5 fruit fly cellular contexts compared by ENCODE assay signal in genomic region chr3L:5139312-5139711, dm6.
TF ChIP-seq lines count a peak whose summit lies in the region.

TSS of gene Tcs5 (minus strand) at chr3L:5139395.
TSS of gene CHMP2B (plus strand) at chr3L:5139619.

- TF ChIP-seq CTCF in whole organism, embryonic (GFP tag; optimal IDR thresholded peaks at IDR 0.05; lab: Kevin White, UChicago), result peak; percentile 77

TF ChIP-seq in whole organism, adult, 20 proteins besides CTCF, POLR2A, EP300 and RAD21 (continues in another document):
- TF ChIP-seq Crg-1 (GFP tag; optimal IDR thresholded peaks at IDR 0.05; lab: Kevin White, UChicago), result peak; percentile 100
- TF ChIP-seq toe (GFP tag; optimal IDR thresholded peaks at IDR 0.05; lab: Kevin White, UChicago), result peak; percentile 100
- peak; percentile 100 for TF ChIP-seq bab1 (GFP tag; optimal IDR thresholded peaks at IDR 0.05; lab: Kevin White, UChicago)
- TF ChIP-seq cic (GFP tag; optimal IDR thresholded peaks at IDR 0.05; lab: Kevin White, UChicago), result peak; percentile 93
- peak; percentile 100 for TF ChIP-seq Hr96 (GFP tag; optimal IDR thresholded peaks at IDR 0.05; lab: Kevin White, UChicago)
- peak; percentile 96 for TF ChIP-seq pad (GFP tag; optimal IDR thresholded peaks at IDR 0.05; lab: Kevin White, UChicago)
- TF ChIP-seq tj (GFP tag; optimal IDR thresholded peaks at IDR 0.05; lab: Kevin White, UChicago), result peak; percentile 96
- TF ChIP-seq cnc (optimal IDR thresholded peaks at IDR 0.05; lab: Kevin White, UChicago), result no peak
- peak; percentile 99 for TF ChIP-seq ovo (GFP tag; optimal IDR thresholded peaks at IDR 0.05; lab: Kevin White, UChicago)
- peak; percentile 100 for TF ChIP-seq CG5204 (GFP tag; optimal IDR thresholded peaks at IDR 0.05; lab: Kevin White, UChicago)
- peak; percentile 100 for TF ChIP-seq CG12768 (GFP tag; optimal IDR thresholded peaks at IDR 0.05; lab: Kevin White, UChicago)
- peak; percentile 100 for TF ChIP-seq CG7101 (tag; optimal IDR thresholded peaks at IDR 0.05; lab: Kevin White, UChicago)
- peak; percentile 100 for TF ChIP-seq CG7045 (GFP tag; optimal IDR thresholded peaks at IDR 0.05; lab: Kevin White, UChicago)
- TF ChIP-seq CG33017 (tag; optimal IDR thresholded peaks at IDR 0.05; lab: Kevin White, UChicago), result peak; percentile 100
- peak; percentile 99 for TF ChIP-seq Mnt (GFP tag; optimal IDR thresholded peaks at IDR 0.05; lab: Kevin White, UChicago)
- TF ChIP-seq kay (GFP tag; lab: Kevin White, UChicago; ENCODE audit: borderline replicate concordance), result no peak
- peak; percentile 99 for TF ChIP-seq CG14711 (tag; optimal IDR thresholded peaks at IDR 0.05; lab: Kevin White, UChicago)
- peak; percentile 100 for TF ChIP-seq CG1620 (GFP tag; optimal IDR thresholded peaks at IDR 0.05; lab: Kevin White, UChicago)

TF ChIP-seq in whole organism, embryonic, 481 proteins besides CTCF, POLR2A, EP300 and RAD21 (continues in another document):
- TF ChIP-seq gem (tag; optimal IDR thresholded peaks at IDR 0.05; lab: Kevin White, UChicago) (peak; percentile 100), CG16779 (GFP tag; IDR thresholded peaks at IDR 0.05; lab: Robert Waterston, UW) (peak; percentile 100), dpn (GFP tag; optimal IDR thresholded peaks at IDR 0.05; lab: Kevin White, UChicago) (peak; percentile 100), D19A (tag; optimal IDR thresholded peaks at IDR 0.05; lab: Kevin White, UChicago) (peak; percentile 97), CG14667 (GFP tag; IDR thresholded peaks at IDR 0.05; lab: Robert Waterston, UW) (peak; percentile 100), seq (GFP tag; IDR thresholded peaks at IDR 0.05; lab: Robert Waterston, UW) (peak; percentile 100), CG14860 (GFP tag; IDR thresholded peaks at IDR 0.05; lab: Robert Waterston, UW; ENCODE audit: partially characterized antibody) (no peak), ranshi (GFP tag; IDR thresholded peaks at IDR 0.05; lab: Robert Waterston, UW) (peak; percentile 100), CG15696 (tag; optimal IDR thresholded peaks at IDR 0.05; lab: Kevin White, UChicago) (peak; percentile 100), kni (GFP tag; optimal IDR thresholded peaks at IDR 0.05; lab: Kevin White, UChicago) (peak; percentile 98), ato (GFP tag; IDR thresholded peaks at IDR 0.05; lab: Robert Waterston, UW; ENCODE audit: partially characterized antibody) (no peak), prd (optimal IDR thresholded peaks at IDR 0.05; lab: Kevin White, UChicago) (no peak), prd (GFP tag; IDR thresholded peaks at IDR 0.05; lab: Robert Waterston, UW) (peak; percentile 100), CG13287 (GFP tag; IDR thresholded peaks at IDR 0.05; lab: Robert Waterston, UW; ENCODE audit: partially characterized antibody) (peak; percentile 47; the same call in 1 of the 2 replicates), HmgZ (tag; optimal IDR thresholded peaks at IDR 0.05; lab: Kevin White, UChicago) (peak; percentile 100), CG31388 (GFP tag; optimal IDR thresholded peaks at IDR 0.05; lab: Kevin White, UChicago) (peak; percentile 99), trh (GFP tag; optimal IDR thresholded peaks at IDR 0.05; lab: Kevin White, UChicago) (peak; percentile 100), slou (GFP tag; optimal IDR thresholded peaks at IDR 0.05; lab: Kevin White, UChicago) (peak; percentile 99)

TF ChIP-seq in whole organism, prepupa, 60 proteins besides CTCF, POLR2A, EP300 and RAD21 (continues in another document):
- TF ChIP-seq cyc (GFP tag; optimal IDR thresholded peaks at IDR 0.05; lab: Kevin White, UChicago) (peak; percentile 100), spab (GFP tag; optimal IDR thresholded peaks at IDR 0.05; lab: Kevin White, UChicago) (peak; percentile 100), ss (GFP tag; optimal IDR thresholded peaks at IDR 0.05; lab: Kevin White, UChicago) (peak; percentile 82 to 99), CG3032 (tag; optimal IDR thresholded peaks at IDR 0.05; lab: Kevin White, UChicago) (peak; percentile 100), CG8119 (GFP tag; IDR thresholded peaks at IDR 0.05; lab: Robert Waterston, UW) (peak; percentile 99), CG4318 (GFP tag; optimal IDR thresholded peaks at IDR 0.05; lab: Kevin White, UChicago) (peak; percentile 100), fkh (GFP tag; optimal IDR thresholded peaks at IDR 0.05; lab: Kevin White, UChicago) (peak; percentile 97), Smox (GFP tag; optimal IDR thresholded peaks at IDR 0.05; lab: Kevin White, UChicago) (peak; percentile 100), salr (GFP tag; optimal IDR thresholded peaks at IDR 0.05; lab: Kevin White, UChicago) (peak; percentile 100), CG11762 (GFP tag; optimal IDR thresholded peaks at IDR 0.05; lab: Kevin White, UChicago; ENCODE audit: insufficient read depth) (peak; percentile 100), Hr4 (GFP tag; optimal IDR thresholded peaks at IDR 0.05; lab: Kevin White, UChicago) (peak; percentile 100), CG10631 (GFP tag; optimal IDR thresholded peaks at IDR 0.05; lab: Kevin White, UChicago) (peak; percentile 100), CG6854 (GFP tag; optimal IDR thresholded peaks at IDR 0.05; lab: Kevin White, UChicago) (peak; percentile 99), CG32006 (GFP tag; optimal IDR thresholded peaks at IDR 0.05; lab: Kevin White, UChicago) (peak; percentile 100), Gug (GFP tag; IDR thresholded peaks at IDR 0.05; lab: Robert Waterston, UW) (peak; percentile 100), Eip93F (GFP tag; optimal IDR thresholded peaks at IDR 0.05; lab: Kevin White, UChicago) (peak; percentile 99), CG6163 (GFP tag; IDR thresholded peaks at IDR 0.05; lab: Robert Waterston, UW) (peak; percentile 100), dsx (GFP tag; optimal IDR thresholded peaks at IDR 0.05; lab: Kevin White, UChicago; ENCODE audit: poor library complexity, severe bottlenecking) (peak; percentile 99)

TF ChIP-seq in whole organism, pupa, 21 proteins besides CTCF, POLR2A, EP300 and RAD21:
- TF ChIP-seq CG15710 (tag; optimal IDR thresholded peaks at IDR 0.05; lab: Kevin White, UChicago) (peak; percentile 100), EcR (GFP tag; optimal IDR thresholded peaks at IDR 0.05; lab: Kevin White, UChicago) (peak; percentile 71), CG8301 (tag; optimal IDR thresholded peaks at IDR 0.05; lab: Kevin White, UChicago) (peak; percentile 100), CG8159 (tag; optimal IDR thresholded peaks at IDR 0.05; lab: Kevin White, UChicago) (peak; percentile 100), Pif1A (GFP tag; optimal IDR thresholded peaks at IDR 0.05; lab: Kevin White, UChicago) (peak; percentile 100), Ets98B (GFP tag; IDR thresholded peaks at IDR 0.05; lab: Robert Waterston, UW) (peak; percentile 100), fd96Ca (GFP tag; IDR thresholded peaks at IDR 0.05; lab: Robert Waterston, UW) (peak; percentile 100), CG10348 (GFP tag; IDR thresholded peaks at IDR 0.05; lab: Robert Waterston, UW) (peak; percentile 100), Snoo (tag; optimal IDR thresholded peaks at IDR 0.05; lab: Kevin White, UChicago) (peak; percentile 100), CG13204 (GFP tag; optimal IDR thresholded peaks at IDR 0.05; lab: Kevin White, UChicago) (peak; percentile 98), CG14655 (GFP tag; optimal IDR thresholded peaks at IDR 0.05; lab: Kevin White, UChicago) (peak; percentile 100), D1 (tag; optimal IDR thresholded peaks at IDR 0.05; lab: Kevin White, UChicago) (no peak), CG12605 (GFP tag; IDR thresholded peaks at IDR 0.05; lab: Robert Waterston, UW) (peak; percentile 100), CG4496 (GFP tag; IDR thresholded peaks at IDR 0.05; lab: Robert Waterston, UW) (peak; percentile 100), CG32121 (GFP tag; IDR thresholded peaks at IDR 0.05; lab: Robert Waterston, UW) (peak; percentile 100), CG17806 (tag; optimal IDR thresholded peaks at IDR 0.05; lab: Kevin White, UChicago) (peak; percentile 100), gl (tag; optimal IDR thresholded peaks at IDR 0.05; lab: Kevin White, UChicago) (peak; percentile 99), CG34367 (tag; optimal IDR thresholded peaks at IDR 0.05; lab: Kevin White, UChicago) (peak; percentile 100), CG9948 (tag; optimal IDR thresholded peaks at IDR 0.05; lab: Kevin White, UChicago) (peak; percentile 100), Pif1B (GFP tag; optimal IDR thresholded peaks at IDR 0.05; lab: Kevin White, UChicago) (peak; percentile 100), rn (GFP tag; IDR thresholded peaks at IDR 0.05; lab: Robert Waterston, UW) (peak; percentile 100)

TF ChIP-seq in whole organism, wandering third instar larva, 38 proteins besides CTCF, POLR2A, EP300 and RAD21 (continues in another document):
- TF ChIP-seq sage (GFP tag; optimal IDR thresholded peaks at IDR 0.05; lab: Kevin White, UChicago) (peak; percentile 99), Dif (GFP tag; optimal IDR thresholded peaks at IDR 0.05; lab: Kevin White, UChicago; ENCODE audit: partially characterized antibody) (no peak), usp (GFP tag; optimal IDR thresholded peaks at IDR 0.05; lab: Kevin White, UChicago) (no peak), N (GFP tag; optimal IDR thresholded peaks at IDR 0.05; lab: Kevin White, UChicago) (no peak), Hnf4 (GFP tag; optimal IDR thresholded peaks at IDR 0.05; lab: Kevin White, UChicago) (peak; percentile 100), GATAd (GFP tag; optimal IDR thresholded peaks at IDR 0.05; lab: Kevin White, UChicago) (peak; percentile 100), jim (GFP tag; optimal IDR thresholded peaks at IDR 0.05; lab: Kevin White, UChicago) (peak; percentile 95), lola (GFP tag; optimal IDR thresholded peaks at IDR 0.05; lab: Kevin White, UChicago) (no peak), Mio (GFP tag; optimal IDR thresholded peaks at IDR 0.05; lab: Kevin White, UChicago) (peak; percentile 96), foxo (GFP tag; optimal IDR thresholded peaks at IDR 0.05; lab: Kevin White, UChicago) (peak; percentile 98 to 100), Jra (GFP tag; optimal IDR thresholded peaks at IDR 0.05; lab: Kevin White, UChicago) (peak; percentile 99), CrebA (GFP tag; optimal IDR thresholded peaks at IDR 0.05; lab: Kevin White, UChicago; ENCODE audit: borderline replicate concordance) (no peak), HLH106 (tag; optimal IDR thresholded peaks at IDR 0.05; lab: Kevin White, UChicago) (peak; percentile 100), Dfd (GFP tag; optimal IDR thresholded peaks at IDR 0.05; lab: Kevin White, UChicago) (no peak), ey (GFP tag; optimal IDR thresholded peaks at IDR 0.05; lab: Kevin White, UChicago) (peak; percentile 100), Hr83 (GFP tag; optimal IDR thresholded peaks at IDR 0.05; lab: Kevin White, UChicago; ENCODE audit: poor library complexity, severe bottlenecking) (peak; percentile 100), CG32264 (GFP tag; optimal IDR thresholded peaks at IDR 0.05; lab: Kevin White, UChicago) (peak; percentile 99), tai (GFP tag; optimal IDR thresholded peaks at IDR 0.05; lab: Kevin White, UChicago) (no peak), fru (GFP tag; optimal IDR thresholded peaks at IDR 0.05; lab: Kevin White, UChicago) (peak; percentile 100), psq (GFP tag; optimal IDR thresholded peaks at IDR 0.05; lab: Kevin White, UChicago) (peak; percentile 99), CG9705 (GFP tag; optimal IDR thresholded peaks at IDR 0.05; lab: Kevin White, UChicago) (peak; percentile 100), pan (optimal IDR thresholded peaks at IDR 0.05; lab: Kevin White, UChicago) (no peak), dsf (GFP tag; optimal IDR thresholded peaks at IDR 0.05; lab: Kevin White, UChicago; ENCODE audit: borderline replicate concordance) (peak; percentile 98)
